Fruit fly (Drosophila melanogaster) whole organism, embryonic: ENCODE data around the gene Hip14.
A peak's percentile ranks its signal among the peaks of the same experiment; 100 is the strongest.

Experiments used
- Ada2b ChIP-seq: fragments of 200-800 bp; sonication (Bioruptor generic); IDR thresholded peaks from 2 replicates; pipeline ENCODE4 v1.3.6; 2022; ENCODE audit warnings: missing biosample characterization, missing genetic modification characterization
- Adf1 ChIP-seq: fragments of 200-800 bp; sonication (Bioruptor generic); IDR thresholded peaks from 2 replicates; pipeline ENCODE4 v1.3.6; 2022; ENCODE audit warnings: missing biosample characterization, missing genetic modification characterization
- B-H1 ChIP-seq: fragments of 200-800 bp; sonication (Bioruptor generic); IDR thresholded peaks from 3 replicates; pipeline ENCODE4 v1.3.6; 2022; ENCODE audit warnings: missing biosample characterization, missing genetic modification characterization
- BEAF-32 ChIP-seq: fragments of 200-800 bp; sonication (Bioruptor generic); optimal IDR thresholded peaks from 3 replicates; lab custom pipeline; 2017; ENCODE audit warnings: missing biosample characterization, missing genetic modification characterization, mild to moderate bottlenecking, moderate library complexity, missing genetic modification reagents
- Blimp-1 ChIP-seq: fragments of 200-800 bp; sonication (Bioruptor generic); optimal IDR thresholded peaks from 3 replicates; lab custom pipeline; 2018; ENCODE audit warnings: missing biosample characterization, missing genetic modification characterization, mild to moderate bottlenecking, moderate library complexity, missing genetic modification reagents
- CG10147 ChIP-seq: fragments of 200-800 bp; sonication (Bioruptor generic); optimal IDR thresholded peaks from 2 replicates; lab custom pipeline; 2019; ENCODE audit warnings: missing biosample characterization, mild to moderate bottlenecking, missing genetic modification characterization, moderate library complexity
- CG10366 ChIP-seq: fragments of 200-800 bp; sonication (Bioruptor generic); IDR thresholded peaks from 2 replicates; pipeline ENCODE4 v1.3.6; 2022; ENCODE audit warnings: missing biosample characterization, missing genetic modification characterization
- CG10431 ChIP-seq: fragments of 200-800 bp; sonication (Bioruptor generic); optimal IDR thresholded peaks from 3 replicates; lab custom pipeline; 2018; ENCODE audit warnings: missing biosample characterization, mild to moderate bottlenecking, missing genetic modification characterization
- CG11456 ChIP-seq: fragments of 200-800 bp; sonication (Bioruptor generic); IDR thresholded peaks from 3 replicates; pipeline ENCODE4 v1.3.6; 2022; ENCODE audit warnings: missing biosample characterization, missing genetic modification characterization
- CG1233 ChIP-seq: fragments of 200-800 bp; sonication (Bioruptor generic); optimal IDR thresholded peaks from 4 replicates; lab custom pipeline; 2018; ENCODE audit warnings: missing biosample characterization, mild to moderate bottlenecking, missing genetic modification characterization
- CG12769 ChIP-seq: fragments of 200-800 bp; sonication (Bioruptor generic); optimal IDR thresholded peaks from 2 replicates; lab custom pipeline; 2019; ENCODE audit warnings: missing biosample characterization, mild to moderate bottlenecking, missing genetic modification characterization, moderate library complexity
- CG15073 ChIP-seq: fragments of 200-800 bp; sonication (Bioruptor generic); optimal IDR thresholded peaks from 2 replicates; lab custom pipeline; 2016; ENCODE audit warnings: missing biosample characterization, missing genetic modification characterization
- CG16863 ChIP-seq: fragments of 200-800 bp; sonication (Bioruptor generic); optimal IDR thresholded peaks from 3 replicates; lab custom pipeline; 2016; ENCODE audit warnings: missing biosample characterization, missing genetic modification characterization
- CG17361 ChIP-seq: fragments of 200-800 bp; sonication (Bioruptor generic); IDR thresholded peaks from 3 replicates; pipeline ENCODE4 v1.3.6; 2022; ENCODE audit warnings: missing biosample characterization, missing genetic modification characterization
- CG18619 ChIP-seq: fragments of 200-800 bp; sonication (Bioruptor generic); optimal IDR thresholded peaks from 3 replicates; lab custom pipeline; 2017; ENCODE audit warnings: missing biosample characterization, mild to moderate bottlenecking, missing genetic modification characterization
- CG2116 ChIP-seq: fragments of 200-800 bp; sonication (Bioruptor generic); optimal IDR thresholded peaks from 3 replicates; lab custom pipeline; 2018; ENCODE audit warnings: missing biosample characterization, mild to moderate bottlenecking, missing genetic modification characterization
- CG2120 ChIP-seq: fragments of 200-800 bp; sonication (Bioruptor generic); optimal IDR thresholded peaks from 3 replicates; lab custom pipeline; 2016; ENCODE audit warnings: missing biosample characterization, missing genetic modification characterization
- CG31365 ChIP-seq: fragments of 200-800 bp; sonication (Bioruptor generic); optimal IDR thresholded peaks from 2 replicates; lab custom pipeline; 2018; ENCODE audit warnings: missing biosample characterization, mild to moderate bottlenecking, missing genetic modification characterization
- CG3281 ChIP-seq: fragments of 200-800 bp; sonication (Bioruptor generic); optimal IDR thresholded peaks from 3 replicates; lab custom pipeline; 2017; ENCODE audit warnings: missing biosample characterization, mild to moderate bottlenecking, missing genetic modification characterization
- CG34376 ChIP-seq: fragments of 200-800 bp; sonication (Bioruptor generic); optimal IDR thresholded peaks from 2 replicates; lab custom pipeline; 2018; ENCODE audit warnings: missing biosample characterization, mild to moderate bottlenecking, missing genetic modification characterization
- CG4617 ChIP-seq: fragments of 200-800 bp; sonication (Bioruptor generic); optimal IDR thresholded peaks from 3 replicates; lab custom pipeline; 2016; ENCODE audit warnings: missing biosample characterization, missing genetic modification characterization, borderline replicate concordance
- CG6765 ChIP-seq: fragments of 200-800 bp; sonication (Bioruptor generic); optimal IDR thresholded peaks from 3 replicates; lab custom pipeline; 2017; ENCODE audit warnings: missing biosample characterization, mild to moderate bottlenecking, missing genetic modification characterization
- CG7556 ChIP-seq: fragments of 200-800 bp; sonication (Bioruptor generic); optimal IDR thresholded peaks from 2 replicates; lab custom pipeline; 2017; ENCODE audit warnings: missing biosample characterization, mild to moderate bottlenecking, missing genetic modification characterization
- CG7963 ChIP-seq: fragments of 200-800 bp; sonication (Bioruptor generic); IDR thresholded peaks from 3 replicates; pipeline ENCODE4 v1.3.6; 2022; ENCODE audit warnings: missing biosample characterization, missing genetic modification characterization; ENCODE audit not compliant: partially characterized antibody
- CG9609 ChIP-seq: fragments of 200-800 bp; sonication (Bioruptor generic); optimal IDR thresholded peaks from 3 replicates; lab custom pipeline; 2016; ENCODE audit warnings: missing biosample characterization, missing genetic modification characterization
- CTCF ChIP-seq: fragments of 200-800 bp; sonication (Bioruptor generic); optimal IDR thresholded peaks from 2 replicates; lab custom pipeline; 2017; ENCODE audit warnings: missing biosample characterization, mild to moderate bottlenecking, missing genetic modification characterization, moderate library complexity
- Dref ChIP-seq: fragments of 200-800 bp; sonication (Bioruptor generic); IDR thresholded peaks from 2 replicates; pipeline ENCODE4 v1.3.6; 2022; ENCODE audit warnings: missing biosample characterization, missing genetic modification characterization
- Jarid2 ChIP-seq: fragments of 200-800 bp; sonication (Bioruptor generic); optimal IDR thresholded peaks from 3 replicates; lab custom pipeline; 2017; ENCODE audit warnings: mild to moderate bottlenecking, missing biosample characterization, missing genetic modification reagents, missing genetic modification characterization
- Myb ChIP-seq: fragments of 200-800 bp; sonication (Bioruptor generic); optimal IDR thresholded peaks from 2 replicates; lab custom pipeline; 2016; ENCODE audit warnings: missing biosample characterization, missing genetic modification characterization
- Ravus ChIP-seq: fragments of 200-800 bp; sonication (Bioruptor generic); IDR thresholded peaks from 2 replicates; pipeline ENCODE4 v1.3.6; 2022; ENCODE audit warnings: missing biosample characterization, missing genetic modification characterization
- Taf1 ChIP-seq: fragments of 200-800 bp; sonication (Bioruptor generic); IDR thresholded peaks from 2 replicates; pipeline ENCODE4 v1.3.6; 2022; ENCODE audit warnings: missing biosample characterization, missing genetic modification characterization
- Vsx1 ChIP-seq: fragments of 200-800 bp; sonication (Bioruptor generic); optimal IDR thresholded peaks from 2 replicates; lab custom pipeline; 2017; ENCODE audit warnings: missing biosample characterization, mild to moderate bottlenecking, missing genetic modification characterization, missing genetic modification reagents
- ap ChIP-seq: fragments of 200-800 bp; sonication (Bioruptor generic); IDR thresholded peaks from 2 replicates; pipeline ENCODE4 v1.3.6; 2022; ENCODE audit warnings: missing biosample characterization, missing genetic modification characterization
- ase ChIP-seq: fragments of 200-800 bp; sonication (Bioruptor generic); IDR thresholded peaks from 3 replicates; pipeline ENCODE4 v1.3.6; 2022; ENCODE audit warnings: missing biosample characterization, missing genetic modification characterization
- cad ChIP-seq: fragments of >200 bp; optimal IDR thresholded peaks from 2 replicates; lab custom pipeline; 2017; ENCODE audit warnings: missing biosample characterization, missing genetic modification characterization
- chinmo ChIP-seq: fragments of 200-800 bp; sonication (Bioruptor generic); IDR thresholded peaks from 4 replicates; pipeline ENCODE4 v1.3.6; 2022; ENCODE audit warnings: missing biosample characterization, missing genetic modification characterization; ENCODE audit not compliant: partially characterized antibody
- crol ChIP-seq: fragments of 200-800 bp; sonication (Bioruptor generic); IDR thresholded peaks from 2 replicates; pipeline ENCODE4 v1.3.6; 2022; ENCODE audit warnings: missing biosample characterization, missing genetic modification characterization
- dmrt99B ChIP-seq: fragments of 200-800 bp; sonication (Bioruptor generic); optimal IDR thresholded peaks from 2 replicates; lab custom pipeline; 2018; ENCODE audit warnings: missing biosample characterization, mild to moderate bottlenecking, missing genetic modification characterization, moderate library complexity
- dpn ChIP-seq, 2 experiments: fragments of 200-800 bp; sonication (Bioruptor generic); optimal IDR thresholded peaks; 3 replicates each; lab custom pipeline; 2016; ENCODE audit warnings: missing biosample characterization in 2 of 2, missing genetic modification characterization in 2 of 2
- esg ChIP-seq: fragments of 200-800 bp; sonication (Bioruptor generic); conservative IDR thresholded peaks from 2 replicates; pipeline ENCODE4 v1.3.6; 2022; ENCODE audit warnings: missing biosample characterization, missing genetic modification characterization
- exex ChIP-seq: fragments of 200-800 bp; sonication (Bioruptor generic); optimal IDR thresholded peaks from 4 replicates; lab custom pipeline; 2018; ENCODE audit warnings: missing biosample characterization, mild to moderate bottlenecking, missing genetic modification characterization, moderate library complexity
- grau ChIP-seq: fragments of 200-800 bp; optimal IDR thresholded peaks from 3 replicates; lab custom pipeline; 2019; ENCODE audit warnings: missing biosample characterization, mild to moderate bottlenecking, missing genetic modification characterization, moderate library complexity
- hbn ChIP-seq: fragments of 200-800 bp; sonication (Bioruptor generic); IDR thresholded peaks from 2 replicates; pipeline ENCODE4 v1.3.6; 2022; ENCODE audit warnings: missing biosample characterization, missing genetic modification characterization; ENCODE audit not compliant: partially characterized antibody
- jumu ChIP-seq: fragments of 200-800 bp; sonication (Bioruptor generic); optimal IDR thresholded peaks from 3 replicates; lab custom pipeline; 2016; ENCODE audit warnings: missing biosample characterization, missing genetic modification characterization
- lab ChIP-seq: fragments of 200-800 bp; sonication (Bioruptor generic); optimal IDR thresholded peaks from 3 replicates; lab custom pipeline; 2017; ENCODE audit warnings: missing biosample characterization, missing genetic modification characterization, mild to moderate bottlenecking, moderate library complexity, missing genetic modification reagents
- mld ChIP-seq: fragments of 200-800 bp; sonication (Bioruptor generic); IDR thresholded peaks from 3 replicates; pipeline ENCODE4 v1.3.6; 2022; ENCODE audit warnings: missing biosample characterization, missing genetic modification characterization; ENCODE audit not compliant: partially characterized antibody
- peb ChIP-seq: fragments of 200-800 bp; sonication (Bioruptor generic); IDR thresholded peaks from 2 replicates; pipeline ENCODE4 v1.3.6; 2022; ENCODE audit warnings: missing biosample characterization, missing genetic modification characterization
- shn ChIP-seq: fragments of 200-800 bp; sonication (Bioruptor generic); optimal IDR thresholded peaks from 3 replicates; lab custom pipeline; 2016; ENCODE audit warnings: missing biosample characterization, missing genetic modification characterization
- tup ChIP-seq: fragments of 200-800 bp; sonication (Bioruptor generic); optimal IDR thresholded peaks from 2 replicates; lab custom pipeline; 2016; ENCODE audit warnings: missing biosample characterization, mild to moderate bottlenecking, missing genetic modification characterization, moderate library complexity
- zen ChIP-seq: fragments of 200-800 bp; sonication (Bioruptor generic); optimal IDR thresholded peaks from 3 replicates; lab custom pipeline; 2018; ENCODE audit warnings: missing biosample characterization, mild to moderate bottlenecking, missing genetic modification characterization, moderate library complexity

Hip14 gene

DNA sequence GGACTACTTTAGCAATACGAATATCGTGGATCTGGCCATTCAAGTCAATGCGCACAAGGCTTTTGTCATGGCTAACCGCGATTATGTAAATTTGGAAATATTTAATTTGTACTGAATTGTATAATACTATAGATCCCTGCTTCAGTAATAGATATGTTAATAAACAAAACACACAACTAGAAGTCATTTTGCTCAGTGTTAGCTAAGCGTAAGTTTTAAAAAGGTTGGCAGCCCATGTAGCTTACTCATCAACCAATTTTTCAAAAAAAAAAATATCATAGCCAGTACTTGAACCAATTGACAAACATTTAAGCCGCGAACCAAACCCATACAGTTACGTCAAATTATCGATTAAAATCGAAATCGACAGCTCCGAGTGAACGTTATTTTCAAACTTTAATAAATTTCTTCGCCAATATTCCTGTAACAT, 49.0 kb downstream of the Hip14 start:
- peak; percentile 74 for TF ChIP-seq dmrt99B (tag; lab: Kevin White, UChicago)
- TF ChIP-seq cad (GFP tag; lab: Kevin White, UChicago): no peak
- no peak for TF ChIP-seq crol (GFP tag; lab: Robert Waterston, UW)
- peak; percentile 100 for TF ChIP-seq Myb (GFP tag; lab: Kevin White, UChicago)
- TF ChIP-seq CG9609 (GFP tag; lab: Kevin White, UChicago): peak; percentile 60
- peak; percentile 76; the same call in 2 of the 3 replicates for TF ChIP-seq B-H1 (GFP tag; lab: Robert Waterston, UW)
- TF ChIP-seq grau (tag; lab: Kevin White, UChicago): peak; percentile 76
- TF ChIP-seq CG17361 (GFP tag; lab: Robert Waterston, UW): peak; percentile 62; the same call in 1 of the 3 replicates
- 0 out of 2 replicates have a peak, but pooled peaks have one; percentile 30 for TF ChIP-seq hbn (GFP tag; lab: Robert Waterston, UW)
- TF ChIP-seq CG10366 (GFP tag; lab: Robert Waterston, UW): peak; percentile 75
- TF ChIP-seq esg (GFP tag; lab: Robert Waterston, UW): peak; percentile 59
- TF ChIP-seq chinmo (GFP tag; lab: Robert Waterston, UW): 0 out of 4 replicates have a peak, but pooled peaks have one; percentile 43
- TF ChIP-seq CG7556 (GFP tag; lab: Kevin White, UChicago): peak; percentile 71
- TF ChIP-seq CG7963: peak; percentile 49; the same call in 2 of the 3 replicates
- peak; percentile 22; the same call in 1 of the 2 replicates for TF ChIP-seq Ravus (GFP tag; lab: Robert Waterston, UW)
- peak; percentile 72 for TF ChIP-seq CG18619 (GFP tag; lab: Kevin White, UChicago)
- TF ChIP-seq CG12769 (tag; lab: Kevin White, UChicago): peak; percentile 88
- TF ChIP-seq CG15073 (GFP tag; lab: Kevin White, UChicago): no peak
- no peak for TF ChIP-seq CG4617
- peak; percentile 53 for TF ChIP-seq Adf1
- TF ChIP-seq lab (GFP tag; lab: Kevin White, UChicago): peak; percentile 86
- peak; percentile 81 for TF ChIP-seq CG3281 (GFP tag; lab: Kevin White, UChicago)
- TF ChIP-seq CG11456 (GFP tag; lab: Robert Waterston, UW): peak; percentile 87
- peak; percentile 89 for TF ChIP-seq CG2120 (GFP tag; lab: Kevin White, UChicago)
- peak; percentile 34 for TF ChIP-seq Vsx1 (GFP tag; lab: Kevin White, UChicago)
- TF ChIP-seq tup (GFP tag; lab: Kevin White, UChicago): peak; percentile 6
- peak; percentile 53 for TF ChIP-seq CG1233 (GFP tag; lab: Kevin White, UChicago)
- TF ChIP-seq shn: peak; percentile 67
- TF ChIP-seq ap: peak; percentile 64
- TF ChIP-seq CG31365: peak; percentile 65
- TF ChIP-seq CG16863 (GFP tag; lab: Kevin White, UChicago): peak; percentile 56
- TF ChIP-seq BEAF-32 (GFP tag; lab: Kevin White, UChicago): peak; percentile 66
- TF ChIP-seq Taf1 (GFP tag; lab: Robert Waterston, UW): peak; percentile 58
- TF ChIP-seq Jarid2 (GFP tag; lab: Kevin White, UChicago): peak; percentile 52
- peak; percentile 77 for TF ChIP-seq CTCF
- peak; percentile 73 for TF ChIP-seq CG34376
- TF ChIP-seq jumu (GFP tag; lab: Kevin White, UChicago): peak; percentile 60
- peak; percentile 95 for TF ChIP-seq CG2116
- TF ChIP-seq peb (GFP tag; lab: Robert Waterston, UW): peak; percentile 51; the same call in 1 of the 2 replicates
- TF ChIP-seq zen: peak; percentile 75
- peak; percentile 77 to 83 for TF ChIP-seq dpn (GFP tag; optimal IDR thresholded peaks at IDR 0.05; lab: Kevin White, UChicago)
- TF ChIP-seq Ada2b (GFP tag; lab: Robert Waterston, UW): peak; percentile 74
- TF ChIP-seq Dref: peak; percentile 95
- TF ChIP-seq Blimp-1: peak; percentile 70
- no peak for TF ChIP-seq mld (GFP tag; lab: Robert Waterston, UW)
- peak; percentile 81 for TF ChIP-seq CG10147 (GFP tag; lab: Kevin White, UChicago)
- peak; percentile 63; the same call in 2 of the 3 replicates for TF ChIP-seq ase (GFP tag; lab: Robert Waterston, UW)
- no peak for TF ChIP-seq CG10431 (GFP tag; lab: Kevin White, UChicago)
- peak; percentile 74 for TF ChIP-seq CG6765
- no peak for TF ChIP-seq exex (tag; lab: Kevin White, UChicago)
